Worm (Caenorhabditis elegans) whole organism, L3 larva: ENCODE measurements around the gene F53A2.11.

Source experiments
- elt-1 ChIP-seq: fragments of 150-350 bp; optimal IDR thresholded peaks from 2 replicates; lab custom pipeline; 2014; ENCODE audit warnings: missing biosample characterization, missing genetic modification characterization
- mdl-1 ChIP-seq: fragments of 150-350 bp; optimal IDR thresholded peaks from 2 replicates; lab custom pipeline; 2014; ENCODE audit warnings: missing biosample characterization, missing genetic modification characterization
- nhr-11 ChIP-seq: fragments of 150-350 bp; optimal IDR thresholded peaks from 2 replicates; lab custom pipeline; 2014; ENCODE audit warnings: missing biosample characterization, missing genetic modification characterization
- nhr-237 ChIP-seq: fragments of 150-350 bp; optimal IDR thresholded peaks from 2 replicates; lab custom pipeline; 2014; ENCODE audit warnings: missing biosample characterization, missing genetic modification characterization
- nhr-28 ChIP-seq: fragments of 150-350 bp; optimal IDR thresholded peaks from 2 replicates; lab custom pipeline; 2014; ENCODE audit warnings: missing biosample characterization, missing genetic modification characterization
- nhr-77 ChIP-seq: fragments of 150-350 bp; optimal IDR thresholded peaks from 2 replicates; lab custom pipeline; 2014; ENCODE audit warnings: missing biosample characterization, missing genetic modification characterization
- snpc-4 ChIP-seq: fragments of 150-350 bp; optimal IDR thresholded peaks from 2 replicates; lab custom pipeline; 2014; ENCODE audit warnings: missing biosample characterization, missing genetic modification characterization
- tbx-2 ChIP-seq: sonication (generic microtip); optimal IDR thresholded peaks from 2 replicates; lab custom pipeline; 2016; ENCODE audit warnings: mild to moderate bottlenecking, missing genetic modification characterization, missing compliant biosample characterization

- no peak for TF ChIP-seq nhr-28 (tag; lab: Kevin White, UChicago)
- TF ChIP-seq elt-1 (tag; lab: Kevin White, UChicago), result no peak
- no peak for TF ChIP-seq nhr-11 (tag; lab: Kevin White, UChicago)
- TF ChIP-seq tbx-2 (tag; lab: Kevin White, UChicago), result no peak
- TF ChIP-seq nhr-77 (tag; lab: Kevin White, UChicago), result no peak
- no peak for TF ChIP-seq nhr-237
- TF ChIP-seq mdl-1 (tag; lab: Kevin White, UChicago), result no peak
- no peak for TF ChIP-seq snpc-4 (tag; lab: Kevin White, UChicago)
Measured at ce11 chrIII:13310552-13310951, 11.9 kb downstream of the F53A2.11 start.
